Fruit fly (Drosophila melanogaster) Kc167 (cell line): ENCODE measurements around the gene CG14401.

Experiments used
- Myc ChIP-seq: fragments of >200 bp; optimal IDR thresholded peaks from 2 replicates; lab custom pipeline; 2017; ENCODE audit warnings: missing external identifiers
- Sin3A ChIP-seq: fragments of >200 bp; optimal IDR thresholded peaks from 2 replicates; lab custom pipeline; 2018; ENCODE audit warnings: missing external identifiers
- h ChIP-seq: fragments of >200 bp; optimal IDR thresholded peaks from 3 replicates; lab custom pipeline; 2018; ENCODE audit warnings: missing external identifiers
- insv ChIP-seq: fragments of >200 bp; optimal IDR thresholded peaks from 3 replicates; lab custom pipeline; 2018; ENCODE audit warnings: missing external identifiers
- psq ChIP-seq: fragments of >200 bp; optimal IDR thresholded peaks from 2 replicates; lab custom pipeline; 2017; ENCODE audit warnings: missing external identifiers
- ttk ChIP-seq: sonication (Bioruptor generic); optimal IDR thresholded peaks from 2 replicates; lab custom pipeline; 2017; ENCODE audit warnings: missing external identifiers

Gene CG14401

DNA sequence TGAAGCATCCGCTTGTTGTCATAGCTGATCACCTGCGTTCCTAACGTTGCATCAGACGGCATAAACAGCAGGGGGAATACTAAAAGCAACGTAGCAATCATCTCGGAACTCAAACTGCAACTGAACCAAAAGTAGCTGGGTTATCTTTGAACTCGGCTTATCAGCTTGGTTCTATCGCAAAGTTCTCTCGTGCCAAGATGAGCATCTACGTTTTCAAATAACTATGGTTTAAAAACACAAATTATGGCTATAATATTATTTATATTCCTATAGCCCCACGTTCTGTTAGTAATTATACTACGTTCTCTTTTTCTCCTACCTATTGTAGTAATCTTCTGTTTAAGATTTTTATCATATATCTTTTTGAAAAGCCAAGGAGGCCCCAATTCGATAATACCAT lies 11.9 kb upstream of the CG14401 start, which contains the start of gene CG14400:
Gene CG14400 (minus strand): TSS at position 101 of the 400 bp plus-strand sequence.
- TF ChIP-seq h (lab: Kevin White, UChicago) (no peak), psq (lab: Kevin White, UChicago) (no peak), Sin3A (no peak), insv (no peak), ttk (lab: Kevin White, UChicago) (no peak), Myc (lab: Kevin White, UChicago) (no peak)

- TF ChIP-seq Sin3A, result no peak
- no peak for TF ChIP-seq ttk (lab: Kevin White, UChicago)
- no peak for TF ChIP-seq Myc (lab: Kevin White, UChicago)
- TF ChIP-seq psq (lab: Kevin White, UChicago), result no peak
- no peak for TF ChIP-seq insv
- TF ChIP-seq h (lab: Kevin White, UChicago), result no peak
These were observed 11.0 kb upstream of the CG14401 start, which contains the start of gene bero for dm6 chr2L:20858371-20859340. Gene bero, plus strand, starts transcription at chr2L:20858695.

- TF ChIP-seq insv (no peak), Myc (lab: Kevin White, UChicago) (no peak), psq (lab: Kevin White, UChicago) (no peak), h (lab: Kevin White, UChicago) (no peak), Sin3A (no peak), ttk (lab: Kevin White, UChicago) (no peak)
These were observed 4.8 kb upstream of the CG14401 start, which contains the start of gene CG9338 for dm6 chr2L:20864764-20865265. Gene CG9338, plus strand, starts transcription at chr2L:20865215.

dm6 chr2L:20867381-20867780 lies 2.3 kb upstream of the CG14401 start, which contains the start of gene CG31675:
Gene CG31675, plus strand, starts transcription at chr2L:20867755.
- TF ChIP-seq Sin3A (no peak), psq (lab: Kevin White, UChicago) (no peak), Myc (lab: Kevin White, UChicago) (no peak), insv (no peak), ttk (lab: Kevin White, UChicago) (no peak), h (lab: Kevin White, UChicago) (no peak)

dm6 chr2L:20868921-20869320 lies 733 bp upstream of the CG14401 start:
- TF ChIP-seq h (lab: Kevin White, UChicago), result no peak
- TF ChIP-seq Myc (lab: Kevin White, UChicago), result no peak
- no peak for TF ChIP-seq insv
- TF ChIP-seq psq (lab: Kevin White, UChicago), result no peak

DNA sequence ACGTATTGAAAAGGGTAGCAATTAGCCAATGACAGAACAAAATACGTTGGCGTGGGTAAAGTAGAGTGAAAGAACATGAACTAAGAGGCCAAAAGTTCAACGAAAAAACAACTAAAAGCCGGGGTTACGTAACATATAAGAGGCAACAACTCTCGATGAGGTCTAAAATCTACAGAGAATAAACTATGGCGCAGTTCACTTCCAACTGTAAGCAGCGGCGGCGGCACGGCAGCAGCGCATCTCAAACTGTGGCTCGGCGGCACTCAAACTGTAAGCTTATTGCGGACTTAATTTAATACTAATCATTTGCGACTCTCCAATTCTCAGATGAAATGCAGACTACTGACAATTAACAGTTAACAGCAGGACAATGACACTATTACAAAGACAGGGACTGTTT lies 4.9 kb downstream of the CG14401 start:
- TF ChIP-seq psq (lab: Kevin White, UChicago), result no peak
- no peak for TF ChIP-seq Sin3A
- no peak for TF ChIP-seq Myc (lab: Kevin White, UChicago)
- no peak for TF ChIP-seq ttk (lab: Kevin White, UChicago)
- TF ChIP-seq h (lab: Kevin White, UChicago), result no peak
- no peak for TF ChIP-seq insv

- TF ChIP-seq Sin3A (no peak), ttk (lab: Kevin White, UChicago) (no peak), Myc (lab: Kevin White, UChicago) (no peak)
These were observed 8.4 kb downstream of the CG14401 start for dm6 chr2L:20878052-20878451.

- TF ChIP-seq psq (lab: Kevin White, UChicago), result no peak
- no peak for TF ChIP-seq Sin3A
- no peak for TF ChIP-seq ttk (lab: Kevin White, UChicago)
- TF ChIP-seq Myc (lab: Kevin White, UChicago), result no peak
These were observed 8.8 kb downstream of the CG14401 start for dm6 chr2L:20878463-20878862.

DNA sequence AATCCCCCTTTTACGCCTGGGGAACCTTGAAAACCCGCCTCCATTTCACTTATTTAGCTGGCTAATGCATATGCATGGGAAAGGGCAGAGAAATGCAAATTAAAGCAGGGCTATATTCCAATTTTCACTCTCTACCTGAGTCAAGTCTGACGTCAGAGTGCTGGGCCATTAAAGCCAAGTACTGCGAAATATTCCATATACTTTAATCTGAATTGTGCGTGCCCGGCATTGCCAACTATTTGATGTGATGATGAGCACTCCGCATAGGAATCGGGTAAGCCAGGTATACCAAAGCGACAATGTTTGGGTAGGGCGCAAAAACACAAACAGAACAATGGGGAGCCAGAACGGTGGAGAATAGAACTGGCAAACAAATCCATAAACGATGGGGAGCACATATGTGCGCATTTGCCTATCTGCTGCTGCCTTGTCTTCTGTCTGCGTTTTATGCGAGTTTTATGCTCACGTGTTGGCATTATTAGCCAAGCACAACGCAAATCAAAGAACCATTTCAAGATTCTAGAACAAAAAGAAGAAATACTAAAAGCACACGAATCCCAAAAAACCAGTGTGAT lies 10.0 kb downstream of the CG14401 start:
- TF ChIP-seq psq (lab: Kevin White, UChicago), result no peak

- TF ChIP-seq ttk (lab: Kevin White, UChicago), result no peak
- no peak for TF ChIP-seq h (lab: Kevin White, UChicago)
- no peak for TF ChIP-seq Myc (lab: Kevin White, UChicago)
- no peak for TF ChIP-seq Sin3A
- no peak for TF ChIP-seq psq (lab: Kevin White, UChicago)
- no peak for TF ChIP-seq insv
These were observed 10.8 kb downstream of the CG14401 start for dm6 chr2L:20880476-20880875.

DNA sequence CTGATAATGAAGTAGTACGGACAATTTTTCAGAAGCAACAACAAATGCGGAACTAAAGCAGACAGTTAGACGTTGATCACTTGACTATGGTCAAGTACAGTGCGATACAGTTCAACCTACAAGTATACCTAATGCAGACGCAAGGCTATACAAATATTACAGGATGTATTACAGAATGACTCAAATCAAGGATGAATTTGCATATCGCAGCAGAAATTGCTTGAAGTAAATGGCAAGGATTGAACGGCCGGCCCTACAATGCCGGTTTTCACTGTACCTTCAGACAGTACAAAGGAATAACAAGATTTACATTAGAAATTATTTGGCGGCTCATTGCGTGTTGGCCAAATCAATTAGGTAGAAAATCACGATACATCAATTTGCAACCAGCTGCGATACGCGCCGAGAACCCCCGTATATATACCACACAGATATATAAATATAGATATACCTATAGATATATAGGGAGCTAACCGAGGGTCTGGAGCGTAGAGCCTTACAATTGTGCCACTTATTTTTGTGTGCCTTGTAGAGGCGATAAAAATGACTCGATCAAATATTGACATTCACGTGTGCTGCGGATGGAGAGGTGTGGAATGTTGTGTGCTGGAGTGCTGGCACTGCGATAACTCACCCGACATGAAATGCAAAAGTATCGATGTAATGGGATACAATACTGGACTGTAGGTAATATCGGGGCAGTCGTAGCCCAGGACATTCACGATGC lies 11.9 kb downstream of the CG14401 start:
- TF ChIP-seq psq (lab: Kevin White, UChicago) (no peak), Sin3A (no peak), Myc (lab: Kevin White, UChicago) (no peak), insv (no peak), ttk (lab: Kevin White, UChicago) (no peak), h (lab: Kevin White, UChicago) (no peak)

DNA sequence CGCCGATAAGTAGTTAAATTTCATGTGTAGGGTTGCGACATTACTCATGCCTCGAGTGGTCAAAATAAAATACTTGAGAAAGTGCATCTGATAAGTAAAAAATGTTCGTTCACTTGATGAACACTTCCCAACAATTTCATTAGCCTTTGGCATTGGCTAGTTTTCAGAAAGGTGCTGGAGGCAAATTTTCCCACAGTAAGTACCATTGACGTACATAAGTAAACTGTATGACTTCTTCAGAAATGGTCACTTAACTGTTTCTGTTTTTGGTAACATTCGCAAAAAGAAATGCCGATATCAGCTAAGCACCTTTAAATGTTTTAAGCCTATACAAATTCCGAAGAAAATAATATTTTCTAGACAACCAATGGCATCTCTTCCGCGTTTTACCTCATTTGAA lies 13.4 kb downstream of the CG14401 start:
- TF ChIP-seq h (lab: Kevin White, UChicago), result no peak
- no peak for TF ChIP-seq insv
- no peak for TF ChIP-seq Sin3A
- no peak for TF ChIP-seq Myc (lab: Kevin White, UChicago)
- no peak for TF ChIP-seq ttk (lab: Kevin White, UChicago)
- no peak for TF ChIP-seq psq (lab: Kevin White, UChicago)
